Fruit fly (Drosophila melanogaster) whole organism, embryonic: ENCODE results near the gene CG3277.
A peak's percentile ranks its signal among the peaks of the same experiment; 100 is the strongest.

Source experiments
- Aef1 ChIP-seq: fragments of 200-800 bp; sonication (Bioruptor generic); IDR thresholded peaks from 3 replicates; pipeline ENCODE4 v1.3.6; 2022; ENCODE audit warnings: missing biosample characterization, missing genetic modification characterization
- Atf3 ChIP-seq: fragments of 200-800 bp; sonication (Bioruptor generic); optimal IDR thresholded peaks from 3 replicates; lab custom pipeline; 2016; ENCODE audit warnings: missing biosample characterization, missing genetic modification characterization
- BEAF-32 ChIP-seq: fragments of 200-800 bp; sonication (Bioruptor generic); optimal IDR thresholded peaks from 3 replicates; lab custom pipeline; 2017; ENCODE audit warnings: missing biosample characterization, missing genetic modification characterization, mild to moderate bottlenecking, moderate library complexity, missing genetic modification reagents
- CG10462 ChIP-seq: fragments of 200-800 bp; sonication (Bioruptor generic); optimal IDR thresholded peaks from 2 replicates; lab custom pipeline; 2016; ENCODE audit warnings: missing biosample characterization, missing genetic modification characterization
- CG11504 ChIP-seq: fragments of 200-800 bp; sonication (Bioruptor generic); optimal IDR thresholded peaks from 3 replicates; lab custom pipeline; 2019; ENCODE audit warnings: missing biosample characterization, mild to moderate bottlenecking, missing genetic modification characterization, moderate library complexity
- CG12942 ChIP-seq: fragments of 200-800 bp; sonication (Bioruptor generic); optimal IDR thresholded peaks from 3 replicates; lab custom pipeline; 2016; ENCODE audit warnings: missing biosample characterization, missing genetic modification characterization
- CG13287 ChIP-seq: fragments of 200-800 bp; sonication (Bioruptor generic); IDR thresholded peaks from 2 replicates; pipeline ENCODE4 v1.3.6; 2022; ENCODE audit warnings: missing biosample characterization, missing genetic modification characterization; ENCODE audit not compliant: partially characterized antibody
- CG13296 ChIP-seq: fragments of 200-800 bp; sonication (Bioruptor generic); optimal IDR thresholded peaks from 3 replicates; lab custom pipeline; 2018; ENCODE audit warnings: missing biosample characterization, mild to moderate bottlenecking, missing genetic modification characterization
- CG17328 ChIP-seq: fragments of 200-800 bp; sonication (Bioruptor generic); IDR thresholded peaks from 2 replicates; pipeline ENCODE4 v1.3.6; 2022; ENCODE audit warnings: missing biosample characterization, missing genetic modification characterization
- CG18599 ChIP-seq: fragments of 200-800 bp; sonication (Bioruptor generic); optimal IDR thresholded peaks from 3 replicates; lab custom pipeline; 2017; ENCODE audit warnings: missing biosample characterization, missing genetic modification characterization, mild to moderate bottlenecking, moderate library complexity, missing genetic modification reagents
- CG2116 ChIP-seq: fragments of 200-800 bp; sonication (Bioruptor generic); optimal IDR thresholded peaks from 3 replicates; lab custom pipeline; 2018; ENCODE audit warnings: missing biosample characterization, mild to moderate bottlenecking, missing genetic modification characterization
- CG2875 ChIP-seq: fragments of 200-800 bp; sonication (Bioruptor generic); optimal IDR thresholded peaks from 2 replicates; lab custom pipeline; 2017; ENCODE audit warnings: missing biosample characterization, mild to moderate bottlenecking, missing genetic modification characterization, missing genetic modification reagents
- CG30403 ChIP-seq: fragments of 200-800 bp; sonication (Bioruptor generic); optimal IDR thresholded peaks from 3 replicates; lab custom pipeline; 2016; ENCODE audit warnings: missing biosample characterization, missing genetic modification characterization
- CG30431 ChIP-seq: fragments of 200-800 bp; sonication (Bioruptor generic); optimal IDR thresholded peaks from 2 replicates; lab custom pipeline; 2017; ENCODE audit warnings: missing biosample characterization, missing genetic modification characterization
- CG31224 ChIP-seq: fragments of 200-800 bp; sonication (Bioruptor generic); IDR thresholded peaks from 2 replicates; pipeline ENCODE4 v1.3.6; 2022; ENCODE audit warnings: missing biosample characterization, missing genetic modification characterization
- CG31365 ChIP-seq: fragments of 200-800 bp; sonication (Bioruptor generic); optimal IDR thresholded peaks from 2 replicates; lab custom pipeline; 2018; ENCODE audit warnings: missing biosample characterization, mild to moderate bottlenecking, missing genetic modification characterization
- CG34224 ChIP-seq: fragments of 200-800 bp; sonication (Bioruptor generic); IDR thresholded peaks from 3 replicates; pipeline ENCODE4 v1.3.6; 2022; ENCODE audit warnings: missing biosample characterization, missing genetic modification characterization; ENCODE audit not compliant: partially characterized antibody
- CG3847 ChIP-seq: fragments of 200-800 bp; sonication (Bioruptor generic); IDR thresholded peaks from 2 replicates; pipeline ENCODE4 v1.3.6; 2022; ENCODE audit warnings: missing biosample characterization, missing genetic modification characterization
- CG4617 ChIP-seq: fragments of 200-800 bp; sonication (Bioruptor generic); optimal IDR thresholded peaks from 3 replicates; lab custom pipeline; 2016; ENCODE audit warnings: missing biosample characterization, missing genetic modification characterization, borderline replicate concordance
- CG5245 ChIP-seq: fragments of 200-800 bp; sonication (Bioruptor generic); optimal IDR thresholded peaks from 3 replicates; lab custom pipeline; 2016; ENCODE audit warnings: missing biosample characterization, missing genetic modification characterization
- CG7928 ChIP-seq: fragments of 200-800 bp; sonication (Bioruptor generic); optimal IDR thresholded peaks from 2 replicates; lab custom pipeline; 2017; ENCODE audit warnings: missing biosample characterization, mild to moderate bottlenecking, missing genetic modification characterization
- CG8281 ChIP-seq: fragments of 200-800 bp; sonication (Bioruptor generic); optimal IDR thresholded peaks from 2 replicates; lab custom pipeline; 2018; ENCODE audit warnings: missing biosample characterization, mild to moderate bottlenecking, missing genetic modification characterization, moderate library complexity
- Elba2 ChIP-seq: fragments of 200-800 bp; sonication (Bioruptor generic); optimal IDR thresholded peaks from 3 replicates; lab custom pipeline; 2016; ENCODE audit warnings: missing biosample characterization, missing genetic modification characterization
- Fer2 ChIP-seq: fragments of 200-800 bp; sonication (Bioruptor generic); optimal IDR thresholded peaks from 2 replicates; lab custom pipeline; 2018; ENCODE audit warnings: missing biosample characterization, mild to moderate bottlenecking, missing genetic modification characterization, moderate library complexity
- Hmx ChIP-seq: fragments of 200-800 bp; sonication (Bioruptor generic); optimal IDR thresholded peaks from 2 replicates; lab custom pipeline; 2016; ENCODE audit warnings: missing biosample characterization, missing genetic modification characterization
- Hr39 ChIP-seq: fragments of >200 bp; optimal IDR thresholded peaks from 2 replicates; lab custom pipeline; 2017
- NK7.1 ChIP-seq: fragments of 200-800 bp; sonication (Bioruptor generic); optimal IDR thresholded peaks from 3 replicates; lab custom pipeline; 2016; ENCODE audit warnings: missing biosample characterization, missing genetic modification characterization
- Oli ChIP-seq: fragments of 200-800 bp; sonication (Bioruptor generic); optimal IDR thresholded peaks from 2 replicates; lab custom pipeline; 2018; ENCODE audit warnings: missing biosample characterization, mild to moderate bottlenecking, missing genetic modification characterization, moderate library complexity
- Ravus ChIP-seq: fragments of 200-800 bp; sonication (Bioruptor generic); IDR thresholded peaks from 2 replicates; pipeline ENCODE4 v1.3.6; 2022; ENCODE audit warnings: missing biosample characterization, missing genetic modification characterization
- Usf ChIP-seq: fragments of 200-800 bp; sonication (Bioruptor generic); optimal IDR thresholded peaks from 2 replicates; lab custom pipeline; 2017; ENCODE audit warnings: missing genotype, missing biosample characterization, missing genetic modification characterization
- amos ChIP-seq: fragments of 200-800 bp; sonication (Bioruptor generic); IDR thresholded peaks from 2 replicates; pipeline ENCODE4 v1.3.6; 2022; ENCODE audit warnings: missing biosample characterization, missing genetic modification characterization; ENCODE audit not compliant: partially characterized antibody
- bcd ChIP-seq: fragments of 200-800 bp; sonication (Bioruptor generic); optimal IDR thresholded peaks from 2 replicates; lab custom pipeline; 2017; ENCODE audit warnings: missing biosample characterization, mild to moderate bottlenecking, missing genetic modification characterization
- caup ChIP-seq: fragments of 200-800 bp; sonication (Bioruptor generic); optimal IDR thresholded peaks from 3 replicates; lab custom pipeline; 2017; ENCODE audit warnings: missing biosample characterization, mild to moderate bottlenecking, missing genetic modification characterization, moderate library complexity; ENCODE audit not compliant: severe bottlenecking
- corto ChIP-seq: fragments of 200-800 bp; sonication (Bioruptor generic); optimal IDR thresholded peaks from 2 replicates; lab custom pipeline; 2016; ENCODE audit warnings: missing biosample characterization, mild to moderate bottlenecking, missing genetic modification characterization, moderate library complexity
- crol ChIP-seq: fragments of 200-800 bp; sonication (Bioruptor generic); IDR thresholded peaks from 2 replicates; pipeline ENCODE4 v1.3.6; 2022; ENCODE audit warnings: missing biosample characterization, missing genetic modification characterization
- dmrt99B ChIP-seq: fragments of 200-800 bp; sonication (Bioruptor generic); optimal IDR thresholded peaks from 2 replicates; lab custom pipeline; 2018; ENCODE audit warnings: missing biosample characterization, mild to moderate bottlenecking, missing genetic modification characterization, moderate library complexity
- esg ChIP-seq: fragments of 200-800 bp; sonication (Bioruptor generic); conservative IDR thresholded peaks from 2 replicates; pipeline ENCODE4 v1.3.6; 2022; ENCODE audit warnings: missing biosample characterization, missing genetic modification characterization
- fd96Cb ChIP-seq: fragments of 200-800 bp; sonication (Bioruptor generic); optimal IDR thresholded peaks from 2 replicates; lab custom pipeline; 2018; ENCODE audit warnings: missing biosample characterization, mild to moderate bottlenecking, missing genetic modification characterization, moderate library complexity
- hbn ChIP-seq: fragments of 200-800 bp; sonication (Bioruptor generic); IDR thresholded peaks from 2 replicates; pipeline ENCODE4 v1.3.6; 2022; ENCODE audit warnings: missing biosample characterization, missing genetic modification characterization; ENCODE audit not compliant: partially characterized antibody
- ind ChIP-seq: fragments of 200-800 bp; sonication (Bioruptor generic); optimal IDR thresholded peaks from 3 replicates; lab custom pipeline; 2016; ENCODE audit warnings: missing biosample characterization, missing genetic modification characterization
- oc ChIP-seq: fragments of 200-800 bp; sonication (Bioruptor generic); optimal IDR thresholded peaks from 2 replicates; lab custom pipeline; 2018; ENCODE audit warnings: missing biosample characterization, mild to moderate bottlenecking, missing genetic modification characterization, moderate library complexity
- otp ChIP-seq: fragments of 200-800 bp; sonication (Bioruptor generic); IDR thresholded peaks from 3 replicates; pipeline ENCODE4, ENCODE4 v1.3.6; 2022; ENCODE audit warnings: missing biosample characterization, missing genetic modification characterization
- pfk ChIP-seq: fragments of 200-800 bp; sonication (Bioruptor generic); optimal IDR thresholded peaks from 2 replicates; lab custom pipeline; 2018; ENCODE audit warnings: missing biosample characterization, mild to moderate bottlenecking, missing genetic modification characterization, moderate library complexity
- sisA ChIP-seq: fragments of 200-800 bp; sonication (Bioruptor generic); IDR thresholded peaks from 2 replicates; pipeline ENCODE4 v1.3.6; 2022; ENCODE audit warnings: missing biosample characterization, missing genetic modification characterization
- sr ChIP-seq: fragments of 200-800 bp; sonication (Bioruptor generic); IDR thresholded peaks from 3 replicates; pipeline ENCODE4 v1.3.6; 2022; ENCODE audit warnings: missing biosample characterization, missing genetic modification characterization
- ssp ChIP-seq: fragments of 200-800 bp; sonication (Bioruptor generic); IDR thresholded peaks from 2 replicates; pipeline ENCODE4 v1.3.6; 2022; ENCODE audit warnings: missing biosample characterization, missing genetic modification characterization
- sug ChIP-seq: fragments of 200-800 bp; optimal IDR thresholded peaks from 2 replicates; lab custom pipeline; 2019; ENCODE audit warnings: missing biosample characterization, mild to moderate bottlenecking, missing genetic modification characterization, moderate library complexity
- tin ChIP-seq: fragments of 200-800 bp; sonication (Bioruptor generic); optimal IDR thresholded peaks from 3 replicates; lab custom pipeline; 2016; ENCODE audit warnings: missing biosample characterization, missing genetic modification characterization
- vfl ChIP-seq: fragments of 200-800 bp; sonication (Bioruptor generic); optimal IDR thresholded peaks from 2 replicates; lab custom pipeline; 2016; ENCODE audit warnings: missing biosample characterization, missing genetic modification characterization

Gene CG3277

DNA sequence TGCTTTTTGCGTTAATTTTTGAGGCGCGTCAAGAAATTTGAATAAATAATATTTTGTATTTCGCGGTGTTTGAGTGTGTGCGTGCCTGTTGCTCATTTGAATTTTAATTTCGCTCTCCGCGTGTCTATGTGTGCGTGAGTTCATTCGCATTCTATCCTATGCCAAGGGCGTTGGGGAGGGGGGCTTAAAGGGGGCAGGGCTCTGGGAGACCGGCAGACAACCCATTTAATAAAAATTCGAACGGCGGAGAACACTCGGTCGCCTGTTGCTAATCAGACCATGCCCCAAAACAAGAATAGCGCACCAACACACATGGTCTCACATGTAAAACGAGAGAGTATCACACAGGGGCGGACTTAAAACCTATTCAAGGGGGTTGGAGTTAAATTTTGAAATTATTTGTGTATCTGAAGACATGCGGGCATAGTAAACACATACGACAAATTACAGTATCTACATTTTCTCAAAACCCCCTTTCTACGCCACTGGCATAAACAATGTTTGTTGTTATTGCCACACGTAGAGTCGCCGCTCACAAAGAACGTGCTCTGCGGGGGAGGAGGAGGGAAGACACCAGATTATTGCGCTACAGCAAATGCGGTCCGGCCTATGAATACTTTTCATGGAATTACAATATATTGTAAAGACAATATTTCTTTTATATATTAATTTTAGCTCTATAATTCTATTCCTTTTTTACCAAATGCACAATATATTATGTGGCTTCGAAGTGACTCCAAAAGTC is 2.0 kb upstream of the CG3277 start:
- TF ChIP-seq BEAF-32 (GFP tag; lab: Kevin White, UChicago) (peak; percentile 45), CG2875 (GFP tag; lab: Kevin White, UChicago) (peak; percentile 99), sisA (peak; percentile 99), sug (tag; lab: Kevin White, UChicago) (peak; percentile 100), CG5245 (peak; percentile 99), CG13296 (peak; percentile 100), pfk (GFP tag; lab: Kevin White, UChicago) (peak; percentile 87), Aef1 (GFP tag; lab: Robert Waterston, UW) (peak; percentile 99), tin (peak; percentile 100), Hr39 (no peak), CG13287 (GFP tag; lab: Robert Waterston, UW) (peak; percentile 47; the same call in 1 of the 2 replicates), CG4617 (GFP tag; lab: Kevin White, UChicago) (peak; percentile 100), CG12942 (peak; percentile 99), CG30403 (GFP tag; lab: Kevin White, UChicago) (peak; percentile 100), Ravus (GFP tag; lab: Robert Waterston, UW) (peak; percentile 97), CG8281 (tag; lab: Kevin White, UChicago) (peak; percentile 95), Oli (tag; lab: Kevin White, UChicago) (peak; percentile 99), Hmx (GFP tag; lab: Kevin White, UChicago) (peak; percentile 98), caup (GFP tag; lab: Kevin White, UChicago) (peak; percentile 100), Elba2 (GFP tag; lab: Kevin White, UChicago) (peak; percentile 95), amos (peak; percentile 20; the same call in 1 of the 2 replicates), hbn (GFP tag; lab: Robert Waterston, UW) (no peak), CG10462 (GFP tag; lab: Kevin White, UChicago) (peak; percentile 99), corto (GFP tag; lab: Kevin White, UChicago) (peak; percentile 99), crol (peak; percentile 97), Usf (peak; percentile 99), CG2116 (GFP tag; lab: Kevin White, UChicago) (peak; percentile 90), bcd (GFP tag; lab: Kevin White, UChicago) (peak; percentile 100), fd96Cb (tag; lab: Kevin White, UChicago) (peak; percentile 100), CG31365 (peak; percentile 96), NK7.1 (GFP tag; lab: Kevin White, UChicago) (peak; percentile 99), Fer2 (tag; lab: Kevin White, UChicago) (peak; percentile 99), CG17328 (GFP tag; lab: Robert Waterston, UW) (peak; percentile 99), CG11504 (tag; lab: Kevin White, UChicago) (peak; percentile 98), CG31224 (GFP tag; lab: Robert Waterston, UW) (peak; percentile 98), ssp (GFP tag; lab: Robert Waterston, UW) (peak; percentile 95), esg (peak; percentile 99), CG30431 (GFP tag; lab: Kevin White, UChicago) (peak; percentile 99), CG3847 (GFP tag; lab: Robert Waterston, UW) (peak; percentile 100), dmrt99B (peak; percentile 99), vfl (GFP tag; lab: Kevin White, UChicago) (peak; percentile 99), Atf3 (GFP tag; lab: Kevin White, UChicago) (peak; percentile 99), otp (peak; percentile 99), oc (tag; lab: Kevin White, UChicago) (peak; percentile 99), sr (peak; percentile 93), ind (GFP tag; lab: Kevin White, UChicago) (peak; percentile 100), CG18599 (GFP tag; lab: Kevin White, UChicago) (peak; percentile 100), CG34224 (GFP tag; lab: Robert Waterston, UW) (peak; percentile 38; the same call in 1 of the 3 replicates), CG7928 (peak; percentile 90)
